Fruit fly (Drosophila melanogaster): ENCODE data around the gene bnb.

bnb gene

dm6 chrX:18834399-18834798, 36.9 kb upstream of the bnb start (continued):
- no peak for TF ChIP-seq sima (GFP tag; optimal IDR thresholded peaks at IDR 0.05)
- TF ChIP-seq CG31365 (tag; optimal IDR thresholded peaks at IDR 0.05), result no peak
- no peak for TF ChIP-seq Chrac-16 (GFP tag; optimal IDR thresholded peaks at IDR 0.05)
- TF ChIP-seq Usf (GFP tag; optimal IDR thresholded peaks at IDR 0.05), result no peak
- TF ChIP-seq CG12155 (GFP tag; optimal IDR thresholded peaks at IDR 0.05), result no peak
- no peak for TF ChIP-seq oc (tag; optimal IDR thresholded peaks at IDR 0.05)
- TF ChIP-seq Fer2 (tag; optimal IDR thresholded peaks at IDR 0.05), result no peak
- no peak for TF ChIP-seq H2.0 (GFP tag; IDR thresholded peaks at IDR 0.05)
- no peak for TF ChIP-seq CG10565 (GFP tag; optimal IDR thresholded peaks at IDR 0.05)
- TF ChIP-seq CG16863 (GFP tag; optimal IDR thresholded peaks at IDR 0.05), result no peak
- TF ChIP-seq CG3163 (GFP tag; optimal IDR thresholded peaks at IDR 0.05), result no peak
- TF ChIP-seq CG4404 (GFP tag; IDR thresholded peaks at IDR 0.05), result no peak
- TF ChIP-seq CG18619 (GFP tag; optimal IDR thresholded peaks at IDR 0.05), result no peak
- TF ChIP-seq knrl (GFP tag; IDR thresholded peaks at IDR 0.05; ENCODE audit: partially characterized antibody), result no peak
- TF ChIP-seq Ptx1 (GFP tag; IDR thresholded peaks at IDR 0.05), result peak; percentile 57; the same call in 1 of the 2 replicates
- TF ChIP-seq HHEX (GFP tag; optimal IDR thresholded peaks at IDR 0.05), result peak; percentile 41
- peak; percentile 6 for TF ChIP-seq gem (tag; optimal IDR thresholded peaks at IDR 0.05)
- TF ChIP-seq Ets65A (GFP tag), result peak; percentile 71
- TF ChIP-seq jing (GFP tag; optimal IDR thresholded peaks at IDR 0.05), result no peak
- TF ChIP-seq CG2712 (tag; optimal IDR thresholded peaks at IDR 0.05), result peak; percentile 5
- TF ChIP-seq CG7963 (GFP tag; IDR thresholded peaks at IDR 0.05; ENCODE audit: partially characterized antibody), result no peak
- no peak for TF ChIP-seq CG13296 (GFP tag; optimal IDR thresholded peaks at IDR 0.05)
- no peak for TF ChIP-seq CG8089 (GFP tag; optimal IDR thresholded peaks at IDR 0.05)
- no peak for TF ChIP-seq CG33213 (GFP tag; optimal IDR thresholded peaks at IDR 0.05)
- TF ChIP-seq az2 (GFP tag; optimal IDR thresholded peaks at IDR 0.05), result no peak
- peak; percentile 90 for TF ChIP-seq Med (GFP tag)
- no peak for TF ChIP-seq btn (GFP tag; optimal IDR thresholded peaks at IDR 0.05)
- TF ChIP-seq CG7839 (tag; optimal IDR thresholded peaks at IDR 0.05), result peak; percentile 44
- peak; percentile 41 for TF ChIP-seq cwo (GFP tag; optimal IDR thresholded peaks at IDR 0.05)
- TF ChIP-seq CG8765 (GFP tag; IDR thresholded peaks at IDR 0.05), result no peak
- TF ChIP-seq CHES-1-like (GFP tag; optimal IDR thresholded peaks at IDR 0.05), result no peak
- no peak for TF ChIP-seq lola (GFP tag; optimal IDR thresholded peaks at IDR 0.05)
- peak; percentile 51 for TF ChIP-seq dmrt99B (tag; optimal IDR thresholded peaks at IDR 0.05)
- TF ChIP-seq bowl (GFP tag; IDR thresholded peaks at IDR 0.05), result no peak
- TF ChIP-seq CG2129 (GFP tag; IDR thresholded peaks at IDR 0.05; ENCODE audit: partially characterized antibody), result no peak
- TF ChIP-seq NC2β (GFP tag; optimal IDR thresholded peaks at IDR 0.05), result no peak
- TF ChIP-seq sim (GFP tag; IDR thresholded peaks at IDR 0.05), result no peak
- no peak for TF ChIP-seq vnd (GFP tag; IDR thresholded peaks at IDR 0.05; ENCODE audit: partially characterized antibody)
- no peak for TF ChIP-seq CG12219 (GFP tag; optimal IDR thresholded peaks at IDR 0.05)
- TF ChIP-seq YL-1 (GFP tag; optimal IDR thresholded peaks at IDR 0.05), result no peak
- no peak for TF ChIP-seq NFAT (GFP tag; IDR thresholded peaks at IDR 0.05)
- TF ChIP-seq Mad (GFP tag; optimal IDR thresholded peaks at IDR 0.05), result no peak
- TF ChIP-seq ATbp (GFP tag; optimal IDR thresholded peaks at IDR 0.05), result no peak
- no peak for TF ChIP-seq CG5245 (GFP tag; optimal IDR thresholded peaks at IDR 0.05)
- TF ChIP-seq CG13123 (GFP tag; optimal IDR thresholded peaks at IDR 0.05), result no peak
- no peak for TF ChIP-seq br (optimal IDR thresholded peaks at IDR 0.05)
- TF ChIP-seq MBD-R2 (GFP tag; IDR thresholded peaks at IDR 0.05), result no peak; the same call in 1 of the 2 replicates
- TF ChIP-seq jumu (GFP tag; optimal IDR thresholded peaks at IDR 0.05), result no peak
- TF ChIP-seq CG11456 (GFP tag; IDR thresholded peaks at IDR 0.05), result 0 out of 3 replicates have a peak, but pooled peaks have one; percentile 50
- peak; percentile 32 for TF ChIP-seq CG18599 (GFP tag; optimal IDR thresholded peaks at IDR 0.05)
- no peak for TF ChIP-seq Tbp (GFP tag; optimal IDR thresholded peaks at IDR 0.05)
- no peak for TF ChIP-seq CG9876 (GFP tag; optimal IDR thresholded peaks at IDR 0.05)
